Worm (Caenorhabditis elegans): ENCODE results near the gene Y66D12A.8.

ce11 chrIII:11565602-11566001 is 8.4 kb upstream of the Y66D12A.8 start, which contains the start of gene Y66D12A.10:
- TF ChIP-seq ama-1 (optimal IDR thresholded peaks at IDR 0.05) (no peak), elt-1 (tag; optimal IDR thresholded peaks at IDR 0.05) (no peak), zag-1 (tag; optimal IDR thresholded peaks at IDR 0.05) (no peak), skn-1 (tag; optimal IDR thresholded peaks at IDR 0.05) (no peak), lin-11 (tag; optimal IDR thresholded peaks at IDR 0.05) (no peak), fos-1 (tag; optimal IDR thresholded peaks at IDR 0.05) (no peak), unc-62 (GFP tag; optimal IDR thresholded peaks at IDR 0.05) (no peak), nhr-25 (tag; optimal IDR thresholded peaks at IDR 0.05) (no peak), lsy-2 (tag; optimal IDR thresholded peaks at IDR 0.05) (peak in 1 of 2 experiments; percentile 54)

Data from whole organism, L2 larva.